Fruit fly (Drosophila melanogaster) whole organism, larva: ENCODE data around the gene Sumo.

Experiments
- noc ChIP-seq: fragments of 200-800 bp; sonication (Bioruptor generic); optimal IDR thresholded peaks from 3 replicates; lab custom pipeline; 2019; ENCODE audit warnings: missing biosample characterization, mild to moderate bottlenecking, missing genetic modification characterization, moderate library complexity

The Sumo gene

dm6 chr2L:6919203-6919849 is 48.1 kb downstream of the Sumo start:
- no peak for TF ChIP-seq noc (tag; lab: Kevin White, UChicago)

DNA sequence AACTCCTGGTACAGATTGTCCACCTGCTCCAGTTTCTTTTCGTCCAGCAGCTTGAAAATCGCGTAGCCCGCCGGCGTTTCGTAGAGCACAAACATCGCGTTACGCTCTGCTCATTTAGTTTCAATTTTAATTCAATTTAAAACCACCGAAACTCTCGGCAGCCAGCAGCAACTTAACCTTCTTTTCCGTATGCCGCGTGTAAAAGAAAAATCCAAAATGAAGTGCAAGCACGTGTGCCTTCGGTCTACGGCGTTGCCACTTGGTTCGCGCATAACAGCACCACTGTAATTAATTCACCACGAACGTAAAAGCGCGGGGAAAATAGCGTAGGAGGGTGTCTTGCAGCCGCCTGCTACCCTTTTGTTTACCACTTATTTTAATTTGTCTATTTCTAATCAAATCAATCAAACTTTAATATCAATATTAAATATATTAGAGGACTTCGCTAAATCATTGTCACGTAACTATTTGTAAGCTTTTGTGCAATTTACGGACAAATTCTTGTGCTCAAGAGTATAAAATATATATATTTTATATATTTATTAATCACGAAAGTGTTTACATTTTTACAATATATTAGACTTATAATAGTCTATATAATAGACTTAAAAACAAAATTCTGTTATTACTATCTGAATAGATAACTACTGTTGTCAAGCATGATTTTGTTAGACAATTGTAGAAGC is 48.8 kb downstream of the Sumo start, which contains the start of gene nop5:
nop5 (minus strand) TSS at position 227 of the 686 bp plus-strand sequence.
- no peak for TF ChIP-seq noc (tag; lab: Kevin White, UChicago)
